Fruit fly (Drosophila melanogaster) Kc167 (cell line): ENCODE measurements around the gene Sodh2.

Experiments used
- Myc ChIP-seq: fragments of >200 bp; optimal IDR thresholded peaks from 2 replicates; lab custom pipeline; 2017; ENCODE audit warnings: missing external identifiers
- h ChIP-seq: fragments of >200 bp; optimal IDR thresholded peaks from 3 replicates; lab custom pipeline; 2018; ENCODE audit warnings: missing external identifiers
- psq ChIP-seq: fragments of >200 bp; optimal IDR thresholded peaks from 2 replicates; lab custom pipeline; 2017; ENCODE audit warnings: missing external identifiers

DNA sequence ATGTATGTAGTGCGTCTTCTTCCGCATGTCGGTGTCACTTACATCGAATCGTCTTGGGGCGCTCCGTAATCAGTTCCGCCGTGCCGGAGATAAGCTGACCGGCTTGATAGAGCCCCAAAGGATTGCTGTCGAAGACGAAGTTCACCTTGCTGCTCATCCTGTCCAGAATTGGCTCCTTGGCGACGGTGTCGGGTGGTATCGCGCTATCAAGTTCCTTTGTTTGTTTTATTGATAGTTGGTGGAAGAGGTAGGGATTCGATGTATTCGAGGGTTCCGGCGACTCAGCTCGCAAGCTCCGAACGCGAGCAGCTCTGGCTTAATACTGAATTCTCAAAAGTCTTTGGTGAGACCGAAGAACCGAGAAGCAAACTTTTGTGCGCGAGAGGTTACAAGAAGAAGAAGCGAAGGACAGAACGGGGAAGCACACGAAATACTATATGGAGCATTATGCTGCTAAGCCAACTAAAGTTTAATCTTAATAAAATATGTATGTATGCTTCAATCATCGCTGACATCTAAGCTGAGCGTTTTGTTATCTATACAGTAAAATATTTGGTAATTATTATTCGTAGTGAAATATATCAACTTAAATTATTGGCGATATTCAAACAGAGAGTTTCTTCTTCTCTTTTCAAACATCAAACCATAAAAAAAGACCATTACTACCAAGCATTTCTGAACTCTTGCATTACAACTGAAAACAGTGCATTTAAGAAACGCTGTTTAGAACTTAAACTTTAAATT lies 8.7 kb downstream of the Sodh2 start, which contains the start of gene CG14696:
- TF ChIP-seq h (no peak), Myc (lab: Kevin White, UChicago) (no peak), psq (lab: Kevin White, UChicago) (no peak)
